Fruit fly (Drosophila melanogaster): ENCODE results near the gene Jasper.

Gene Jasper

DNA sequence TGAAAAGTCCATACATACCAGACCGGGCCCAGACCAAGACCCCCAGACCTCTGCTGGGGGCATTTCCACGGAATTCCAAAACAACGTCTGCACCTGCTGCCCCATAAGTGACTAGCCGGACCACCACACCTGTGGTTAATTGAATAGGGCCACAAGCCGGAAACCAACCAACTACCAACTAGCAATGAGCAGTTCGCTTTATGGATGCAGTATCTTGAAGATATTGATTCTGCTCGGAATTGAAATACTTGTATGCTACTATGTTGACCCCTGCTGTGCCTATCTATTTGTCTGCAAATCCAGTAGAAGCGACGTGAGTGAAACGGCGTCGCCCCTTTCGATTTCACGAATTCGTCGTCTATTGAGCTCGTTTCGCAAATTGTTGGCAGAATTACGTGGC is 43.5 kb downstream of the Jasper start (continued):
- TF ChIP-seq CG30403 (GFP tag; optimal IDR thresholded peaks at IDR 0.05) (no peak), gce (GFP tag; IDR thresholded peaks at IDR 0.05) (no peak), maf-S (GFP tag; optimal IDR thresholded peaks at IDR 0.05) (no peak), Med (GFP tag) (peak; percentile 80), bigmax (GFP tag; optimal IDR thresholded peaks at IDR 0.05) (no peak), CG6683 (GFP tag; optimal IDR thresholded peaks at IDR 0.05) (no peak), CG11504 (tag; optimal IDR thresholded peaks at IDR 0.05) (peak; percentile 30), CG11093 (GFP tag; IDR thresholded peaks at IDR 0.05) (no peak), CG2875 (GFP tag; optimal IDR thresholded peaks at IDR 0.05) (no peak), Adf1 (GFP tag; IDR thresholded peaks at IDR 0.05) (no peak), Hr39 (optimal IDR thresholded peaks at IDR 0.05) (no peak), CG6813 (GFP tag; optimal IDR thresholded peaks at IDR 0.05) (no peak), CG17568 (GFP tag; optimal IDR thresholded peaks at IDR 0.05) (no peak), fd102C (GFP tag; optimal IDR thresholded peaks at IDR 0.05) (no peak), tap (tag; optimal IDR thresholded peaks at IDR 0.05) (no peak), Fer1 (GFP tag; optimal IDR thresholded peaks at IDR 0.05) (no peak), CG30431 (GFP tag; optimal IDR thresholded peaks at IDR 0.05) (no peak), Mes4 (GFP tag; optimal IDR thresholded peaks at IDR 0.05) (no peak), Hr51 (GFP tag; optimal IDR thresholded peaks at IDR 0.05) (no peak), Lpt (GFP tag; optimal IDR thresholded peaks at IDR 0.05) (no peak), CG8281 (tag; optimal IDR thresholded peaks at IDR 0.05) (no peak), cg (GFP tag; optimal IDR thresholded peaks at IDR 0.05) (no peak), nom (GFP tag; optimal IDR thresholded peaks at IDR 0.05) (peak; percentile 30), bab2 (GFP tag; optimal IDR thresholded peaks at IDR 0.05) (peak; percentile 17), tup (GFP tag; optimal IDR thresholded peaks at IDR 0.05) (no peak), CG8944 (GFP tag; optimal IDR thresholded peaks at IDR 0.05) (no peak), Bdp1 (GFP tag; optimal IDR thresholded peaks at IDR 0.05) (no peak), CG7556 (GFP tag; optimal IDR thresholded peaks at IDR 0.05) (no peak), CG8388 (GFP tag; optimal IDR thresholded peaks at IDR 0.05) (no peak), NfI (GFP tag; optimal IDR thresholded peaks at IDR 0.05) (no peak), exex (tag; optimal IDR thresholded peaks at IDR 0.05) (no peak), org-1 (GFP tag; optimal IDR thresholded peaks at IDR 0.05) (no peak), B-H2 (GFP tag; optimal IDR thresholded peaks at IDR 0.05) (no peak), bsh (GFP tag; optimal IDR thresholded peaks at IDR 0.05) (peak in 1 of 2 experiments; percentile 58), CG43689 (GFP tag; IDR thresholded peaks at IDR 0.05) (no peak), gt (GFP tag; IDR thresholded peaks at IDR 0.05) (no peak), Atf3 (GFP tag; optimal IDR thresholded peaks at IDR 0.05) (peak; percentile 3), CG9609 (GFP tag; optimal IDR thresholded peaks at IDR 0.05) (no peak), Oaz (GFP tag; IDR thresholded peaks at IDR 0.05) (no peak), CG12769 (tag; optimal IDR thresholded peaks at IDR 0.05) (peak; percentile 18), lilli (GFP tag; optimal IDR thresholded peaks at IDR 0.05) (peak; percentile 24), dan (GFP tag; IDR thresholded peaks at IDR 0.05) (no peak), ftz-f1 (GFP tag; optimal IDR thresholded peaks at IDR 0.05) (no peak), CG5180 (GFP tag; optimal IDR thresholded peaks at IDR 0.05) (no peak), yki (optimal IDR thresholded peaks at IDR 0.05) (no peak), Deaf1 (tag; optimal IDR thresholded peaks at IDR 0.05) (no peak), CG8290 (GFP tag; optimal IDR thresholded peaks at IDR 0.05) (no peak), CG8290 (tag; optimal IDR thresholded peaks at IDR 0.05) (peak in 1 of 2 experiments; percentile 59), Doc3 (GFP tag; IDR thresholded peaks at IDR 0.05; ENCODE audit: partially characterized antibody) (no peak), CG11695 (GFP tag; IDR thresholded peaks at IDR 0.05) (peak; percentile 36; the same call in 1 of the 3 replicates), CG13624 (GFP tag; optimal IDR thresholded peaks at IDR 0.05) (no peak), grau (tag; optimal IDR thresholded peaks at IDR 0.05) (no peak)
